Fruit fly (Drosophila melanogaster) whole organism, embryonic: ENCODE measurements around the gene CG3009.
A peak's percentile ranks its signal among the peaks of the same experiment; 100 is the strongest.

Experiments used
- ATbp ChIP-seq: fragments of 200-800 bp; sonication (Bioruptor generic); optimal IDR thresholded peaks from 2 replicates; lab custom pipeline; 2017; ENCODE audit warnings: missing biosample characterization, mild to moderate bottlenecking, missing genetic modification characterization, missing genetic modification reagents
- BEAF-32 ChIP-seq: fragments of 200-800 bp; sonication (Bioruptor generic); optimal IDR thresholded peaks from 3 replicates; lab custom pipeline; 2017; ENCODE audit warnings: missing biosample characterization, missing genetic modification characterization, mild to moderate bottlenecking, moderate library complexity, missing genetic modification reagents
- Blimp-1 ChIP-seq: fragments of 200-800 bp; sonication (Bioruptor generic); optimal IDR thresholded peaks from 3 replicates; lab custom pipeline; 2018; ENCODE audit warnings: missing biosample characterization, missing genetic modification characterization, mild to moderate bottlenecking, moderate library complexity, missing genetic modification reagents
- CG10366 ChIP-seq: fragments of 200-800 bp; sonication (Bioruptor generic); IDR thresholded peaks from 2 replicates; pipeline ENCODE4 v1.3.6; 2022; ENCODE audit warnings: missing biosample characterization, missing genetic modification characterization
- CG14050 ChIP-seq: fragments of 200-800 bp; sonication (Bioruptor generic); IDR thresholded peaks from 3 replicates; pipeline ENCODE4 v1.3.6; 2022; ENCODE audit warnings: missing biosample characterization, missing genetic modification characterization
- CG14710 ChIP-seq: fragments of 200-800 bp; sonication (Bioruptor generic); optimal IDR thresholded peaks from 3 replicates; lab custom pipeline; 2019; ENCODE audit warnings: missing biosample characterization, mild to moderate bottlenecking, missing genetic modification characterization, moderate library complexity
- CG14860 ChIP-seq: fragments of 200-800 bp; sonication (Bioruptor generic); IDR thresholded peaks from 3 replicates; pipeline ENCODE4 v1.3.6; 2022; ENCODE audit warnings: missing biosample characterization, missing genetic modification characterization; ENCODE audit not compliant: partially characterized antibody
- CG16813 ChIP-seq: fragments of 200-800 bp; sonication (Bioruptor generic); IDR thresholded peaks from 3 replicates; pipeline ENCODE4 v1.3.6; 2022; ENCODE audit warnings: missing biosample characterization, missing genetic modification characterization; ENCODE audit not compliant: partially characterized antibody
- CG17328 ChIP-seq: fragments of 200-800 bp; sonication (Bioruptor generic); IDR thresholded peaks from 2 replicates; pipeline ENCODE4 v1.3.6; 2022; ENCODE audit warnings: missing biosample characterization, missing genetic modification characterization
- CG2116 ChIP-seq: fragments of 200-800 bp; sonication (Bioruptor generic); optimal IDR thresholded peaks from 3 replicates; lab custom pipeline; 2018; ENCODE audit warnings: missing biosample characterization, mild to moderate bottlenecking, missing genetic modification characterization
- CG2129 ChIP-seq: fragments of 200-800 bp; sonication (Bioruptor generic); IDR thresholded peaks from 2 replicates; pipeline ENCODE4 v1.3.6; 2022; ENCODE audit warnings: missing biosample characterization, missing genetic modification characterization; ENCODE audit not compliant: partially characterized antibody
- CG2202 ChIP-seq: fragments of 200-800 bp; sonication (Bioruptor generic); optimal IDR thresholded peaks from 2 replicates; lab custom pipeline; 2018; ENCODE audit warnings: missing biosample characterization, mild to moderate bottlenecking, missing genetic modification characterization
- CG2712 ChIP-seq: fragments of 200-800 bp; optimal IDR thresholded peaks from 3 replicates; lab custom pipeline; 2019; ENCODE audit warnings: missing biosample characterization, mild to moderate bottlenecking, missing genetic modification characterization, moderate library complexity
- CG31224 ChIP-seq: fragments of 200-800 bp; sonication (Bioruptor generic); IDR thresholded peaks from 2 replicates; pipeline ENCODE4 v1.3.6; 2022; ENCODE audit warnings: missing biosample characterization, missing genetic modification characterization
- CG32772 ChIP-seq: fragments of 200-800 bp; sonication (Bioruptor generic); IDR thresholded peaks from 2 replicates; pipeline ENCODE4 v1.3.6; 2022; ENCODE audit warnings: missing biosample characterization, missing genetic modification characterization
- CG34376 ChIP-seq: fragments of 200-800 bp; sonication (Bioruptor generic); optimal IDR thresholded peaks from 2 replicates; lab custom pipeline; 2018; ENCODE audit warnings: missing biosample characterization, mild to moderate bottlenecking, missing genetic modification characterization
- CG3847 ChIP-seq: fragments of 200-800 bp; sonication (Bioruptor generic); IDR thresholded peaks from 2 replicates; pipeline ENCODE4 v1.3.6; 2022; ENCODE audit warnings: missing biosample characterization, missing genetic modification characterization
- CG6791 ChIP-seq: fragments of 200-800 bp; sonication (Bioruptor generic); IDR thresholded peaks from 3 replicates; pipeline ENCODE4 v1.3.6; 2022; ENCODE audit warnings: missing biosample characterization, missing genetic modification characterization; ENCODE audit not compliant: partially characterized antibody
- CG7556 ChIP-seq: fragments of 200-800 bp; sonication (Bioruptor generic); optimal IDR thresholded peaks from 2 replicates; lab custom pipeline; 2017; ENCODE audit warnings: missing biosample characterization, mild to moderate bottlenecking, missing genetic modification characterization
- CG7963 ChIP-seq: fragments of 200-800 bp; sonication (Bioruptor generic); IDR thresholded peaks from 3 replicates; pipeline ENCODE4 v1.3.6; 2022; ENCODE audit warnings: missing biosample characterization, missing genetic modification characterization; ENCODE audit not compliant: partially characterized antibody
- Doc3 ChIP-seq: fragments of 200-800 bp; sonication (Bioruptor generic); IDR thresholded peaks from 3 replicates; pipeline ENCODE4 v1.3.6; 2022; ENCODE audit warnings: missing biosample characterization, missing genetic modification characterization; ENCODE audit not compliant: partially characterized antibody
- Dref ChIP-seq: fragments of 200-800 bp; sonication (Bioruptor generic); IDR thresholded peaks from 2 replicates; pipeline ENCODE4 v1.3.6; 2022; ENCODE audit warnings: missing biosample characterization, missing genetic modification characterization
- E2f2 ChIP-seq: fragments of 200-800 bp; sonication (Bioruptor generic); IDR thresholded peaks from 2 replicates; pipeline ENCODE4 v1.3.6; 2022; ENCODE audit warnings: missing biosample characterization, missing genetic modification characterization
- Fer1 ChIP-seq: fragments of 200-800 bp; sonication (Bioruptor generic); optimal IDR thresholded peaks from 2 replicates; lab custom pipeline; 2017; ENCODE audit warnings: missing biosample characterization, mild to moderate bottlenecking, missing genetic modification characterization
- Gsc ChIP-seq: fragments of 200-800 bp; sonication (Bioruptor generic); IDR thresholded peaks from 2 replicates; pipeline ENCODE4 v1.3.6; 2022; ENCODE audit warnings: missing biosample characterization, missing genetic modification characterization
- H15 ChIP-seq: fragments of 200-800 bp; sonication (Bioruptor generic); IDR thresholded peaks from 3 replicates; pipeline ENCODE4 v1.3.6; 2022; ENCODE audit warnings: missing biosample characterization, missing genetic modification characterization
- HLH4C ChIP-seq: fragments of 200-800 bp; sonication (Bioruptor generic); IDR thresholded peaks from 3 replicates; pipeline ENCODE4 v1.3.6; 2022; ENCODE audit warnings: missing biosample characterization, missing genetic modification characterization; ENCODE audit not compliant: partially characterized antibody
- MESR4 ChIP-seq: fragments of 200-800 bp; sonication (Bioruptor generic); optimal IDR thresholded peaks from 2 replicates; lab custom pipeline; 2018; ENCODE audit warnings: missing biosample characterization, mild to moderate bottlenecking, missing genetic modification characterization, moderate library complexity
- Nf-YC ChIP-seq: fragments of 200-800 bp; optimal IDR thresholded peaks from 3 replicates; lab custom pipeline; 2019; ENCODE audit warnings: missing biosample characterization, mild to moderate bottlenecking, missing genetic modification characterization, moderate library complexity
- Opbp ChIP-seq: fragments of 200-800 bp; sonication (Bioruptor generic); IDR thresholded peaks from 3 replicates; pipeline ENCODE4 v1.3.6; 2022; ENCODE audit warnings: missing biosample characterization, missing genetic modification characterization; ENCODE audit not compliant: partially characterized antibody
- Ssrp ChIP-seq: fragments of 200-800 bp; sonication (Bioruptor generic); optimal IDR thresholded peaks from 2 replicates; lab custom pipeline; 2018; ENCODE audit warnings: missing biosample characterization, mild to moderate bottlenecking, missing genetic modification characterization, moderate library complexity
- Tbp ChIP-seq: fragments of >200 bp; optimal IDR thresholded peaks from 2 replicates; lab custom pipeline; 2018; ENCODE audit warnings: missing biosample characterization, missing genetic modification characterization
- YL-1 ChIP-seq: fragments of 200-800 bp; sonication (Bioruptor generic); optimal IDR thresholded peaks from 3 replicates; lab custom pipeline; 2017; ENCODE audit warnings: missing biosample characterization, mild to moderate bottlenecking, missing genetic modification characterization
- ato ChIP-seq: fragments of 200-800 bp; sonication (Bioruptor generic); IDR thresholded peaks from 2 replicates; pipeline ENCODE4 v1.3.6; 2022; ENCODE audit warnings: missing biosample characterization, missing genetic modification characterization; ENCODE audit not compliant: partially characterized antibody
- bbx ChIP-seq: fragments of 200-800 bp; sonication (Bioruptor generic); IDR thresholded peaks from 2 replicates; pipeline ENCODE4 v1.3.6; 2022; ENCODE audit warnings: missing biosample characterization, missing genetic modification characterization; ENCODE audit not compliant: partially characterized antibody
- caup ChIP-seq: fragments of 200-800 bp; sonication (Bioruptor generic); optimal IDR thresholded peaks from 3 replicates; lab custom pipeline; 2017; ENCODE audit warnings: missing biosample characterization, mild to moderate bottlenecking, missing genetic modification characterization, moderate library complexity; ENCODE audit not compliant: severe bottlenecking
- chinmo ChIP-seq: fragments of 200-800 bp; sonication (Bioruptor generic); IDR thresholded peaks from 4 replicates; pipeline ENCODE4 v1.3.6; 2022; ENCODE audit warnings: missing biosample characterization, missing genetic modification characterization; ENCODE audit not compliant: partially characterized antibody
- danr ChIP-seq: fragments of 200-800 bp; sonication (Bioruptor generic); IDR thresholded peaks from 2 replicates; pipeline ENCODE4 v1.3.6; 2022; ENCODE audit warnings: missing biosample characterization, missing genetic modification characterization
- hb ChIP-seq: fragments of 200-800 bp; sonication (Bioruptor generic); IDR thresholded peaks from 3 replicates; pipeline ENCODE4 v1.3.6; 2022; ENCODE audit warnings: missing biosample characterization, missing genetic modification characterization; ENCODE audit not compliant: partially characterized antibody
- inv ChIP-seq: fragments of 200-800 bp; sonication (Bioruptor generic); IDR thresholded peaks from 2 replicates; pipeline ENCODE4 v1.3.6; 2022; ENCODE audit warnings: missing biosample characterization, missing genetic modification characterization; ENCODE audit not compliant: partially characterized antibody
- knrl ChIP-seq: fragments of 200-800 bp; sonication (Bioruptor generic); IDR thresholded peaks from 3 replicates; pipeline ENCODE4 v1.3.6; 2022; ENCODE audit warnings: missing biosample characterization, missing genetic modification characterization; ENCODE audit not compliant: partially characterized antibody
- mirr ChIP-seq: fragments of 200-800 bp; sonication (Bioruptor generic); optimal IDR thresholded peaks from 3 replicates; lab custom pipeline; 2018; ENCODE audit warnings: missing biosample characterization, mild to moderate bottlenecking, missing genetic modification characterization
- mld ChIP-seq: fragments of 200-800 bp; sonication (Bioruptor generic); IDR thresholded peaks from 3 replicates; pipeline ENCODE4 v1.3.6; 2022; ENCODE audit warnings: missing biosample characterization, missing genetic modification characterization; ENCODE audit not compliant: partially characterized antibody
- nerfin-2 ChIP-seq: fragments of 200-800 bp; sonication (Bioruptor generic); IDR thresholded peaks from 2 replicates; pipeline ENCODE4 v1.3.6; 2022; ENCODE audit warnings: missing biosample characterization, missing genetic modification characterization; ENCODE audit not compliant: partially characterized antibody
- trh ChIP-seq: fragments of 200-800 bp; sonication (Bioruptor generic); optimal IDR thresholded peaks from 2 replicates; lab custom pipeline; 2016; ENCODE audit warnings: missing biosample characterization, missing genetic modification characterization
- tx ChIP-seq: fragments of 200-800 bp; sonication (Bioruptor generic); optimal IDR thresholded peaks from 2 replicates; lab custom pipeline; 2016; ENCODE audit warnings: missing biosample characterization, missing genetic modification characterization
- wek ChIP-seq: fragments of 200-800 bp; sonication (Bioruptor generic); optimal IDR thresholded peaks from 3 replicates; lab custom pipeline; 2018; ENCODE audit warnings: missing biosample characterization, mild to moderate bottlenecking, missing genetic modification characterization, moderate library complexity

CG3009 gene

DNA sequence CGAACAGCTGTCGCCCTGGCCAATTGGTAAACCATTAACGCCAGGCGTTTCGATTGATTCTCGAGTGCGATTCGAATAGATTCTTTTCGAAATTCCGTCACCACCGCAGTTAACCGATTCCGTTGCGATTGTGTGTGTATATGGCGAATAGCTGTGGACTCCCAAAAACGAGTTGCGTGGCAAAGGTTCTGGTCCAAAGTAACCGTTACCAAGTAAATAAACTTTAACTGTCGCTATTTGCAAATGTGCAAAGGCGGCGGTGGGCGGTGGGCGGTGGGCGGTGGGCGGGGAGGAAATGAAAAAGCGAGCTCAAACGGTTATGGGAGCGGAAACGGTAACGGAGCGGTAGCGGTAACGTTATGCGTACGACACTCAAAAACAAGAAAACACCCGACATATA, 22.6 kb downstream of the CG3009 start, which contains the start of gene CG3081:
CG3081 (minus strand) TSS at position 101 of the 400 bp plus-strand sequence.
- TF ChIP-seq CG17328 (GFP tag; lab: Robert Waterston, UW) (no peak), CG7556 (no peak), CG10366 (no peak), trh (no peak), ATbp (GFP tag; lab: Kevin White, UChicago) (no peak), H15 (GFP tag; lab: Robert Waterston, UW) (no peak), mirr (GFP tag; lab: Kevin White, UChicago) (no peak), knrl (GFP tag; lab: Robert Waterston, UW) (no peak), Ssrp (tag; lab: Kevin White, UChicago) (no peak), Gsc (GFP tag; lab: Robert Waterston, UW) (no peak), danr (GFP tag; lab: Robert Waterston, UW) (no peak), CG14860 (no peak), CG14050 (no peak), CG2202 (tag; lab: Kevin White, UChicago) (no peak), CG32772 (no peak)
- TF ChIP-seq, all 482 proteins: peak for 0

DNA sequence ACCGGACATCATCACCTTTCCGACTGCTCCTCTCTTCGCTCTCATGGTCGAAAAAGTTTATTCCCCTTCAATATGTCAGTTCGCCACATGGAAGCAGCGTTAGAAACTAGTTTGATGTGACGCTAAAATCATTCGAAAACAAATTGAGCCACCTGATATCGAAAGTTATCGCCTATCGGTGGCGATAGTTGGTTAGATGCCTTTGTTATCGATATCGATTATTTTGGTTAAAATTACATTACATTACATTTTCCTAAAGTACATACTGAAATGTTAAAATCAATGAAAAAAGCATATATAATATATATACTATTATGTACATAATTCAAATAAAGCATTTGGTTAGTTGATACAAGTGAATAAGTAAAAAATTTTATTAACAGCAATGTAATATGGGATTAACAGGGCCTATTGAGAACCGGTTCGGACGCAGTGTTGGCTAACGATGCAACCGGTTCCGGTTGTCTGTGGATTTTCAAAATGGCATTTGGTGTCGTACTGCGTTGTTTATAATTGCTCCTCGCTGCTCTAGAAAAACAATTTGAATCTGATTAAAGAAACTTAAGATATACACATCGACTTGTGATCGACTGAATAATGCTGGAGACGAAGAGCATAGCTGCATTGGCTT, 30.5 kb downstream of the CG3009 start, which contains the start of the genes Alms1a and pon:
Alms1a (minus strand) TSS at position 149 of the 631 bp plus-strand sequence.
pon (plus strand) TSS at position 463 of the 631 bp plus-strand sequence.
- no peak for TF ChIP-seq wek
- no peak for TF ChIP-seq MESR4 (GFP tag; lab: Kevin White, UChicago)
- peak; percentile 90 for TF ChIP-seq mld (GFP tag; lab: Robert Waterston, UW)
- TF ChIP-seq Doc3 (GFP tag; lab: Robert Waterston, UW) = peak; percentile 71; the same call in 2 of the 3 replicates
- TF ChIP-seq CG31224 (GFP tag; lab: Robert Waterston, UW) = no peak
- TF ChIP-seq CG16813 (GFP tag; lab: Robert Waterston, UW) = peak; percentile 82
- no peak for TF ChIP-seq CG3847
- peak; percentile 37 for TF ChIP-seq CG14710 (tag; lab: Kevin White, UChicago)
- TF ChIP-seq Opbp (GFP tag; lab: Robert Waterston, UW) = peak; percentile 83; the same call in 2 of the 3 replicates
- no peak for TF ChIP-seq Blimp-1 (GFP tag; lab: Kevin White, UChicago)
- no peak for TF ChIP-seq CG14050
- peak; percentile 100 for TF ChIP-seq HLH4C
- TF ChIP-seq Tbp = no peak
- peak; percentile 71 for TF ChIP-seq Dref (GFP tag; lab: Robert Waterston, UW)
- TF ChIP-seq Nf-YC (tag; lab: Kevin White, UChicago) = peak; percentile 33
- peak; percentile 94 for TF ChIP-seq CG6791 (GFP tag; lab: Robert Waterston, UW)
- peak; percentile 96 for TF ChIP-seq CG7963 (GFP tag; lab: Robert Waterston, UW)
- TF ChIP-seq CG2712 (tag; lab: Kevin White, UChicago) = peak; percentile 25
- TF ChIP-seq nerfin-2 = peak; percentile 97
- no peak for TF ChIP-seq caup
- peak; percentile 90 for TF ChIP-seq ato (GFP tag; lab: Robert Waterston, UW)
- TF ChIP-seq Fer1 (GFP tag; lab: Kevin White, UChicago) = no peak
- peak; percentile 94 for TF ChIP-seq bbx
- TF ChIP-seq CG2129 (GFP tag; lab: Robert Waterston, UW) = peak; percentile 38; the same call in 1 of the 2 replicates
- peak; percentile 60 for TF ChIP-seq inv (GFP tag; lab: Robert Waterston, UW)
- peak; percentile 94 for TF ChIP-seq hb (GFP tag; lab: Robert Waterston, UW)
- peak; percentile 53 for TF ChIP-seq BEAF-32 (GFP tag; lab: Kevin White, UChicago)
- no peak for TF ChIP-seq tx
- peak; percentile 76 for TF ChIP-seq E2f2
- TF ChIP-seq CG2116 (GFP tag; lab: Kevin White, UChicago) = peak; percentile 35
- TF ChIP-seq YL-1 (GFP tag; lab: Kevin White, UChicago) = peak; percentile 11
- no peak for TF ChIP-seq CG34376 (GFP tag; lab: Kevin White, UChicago)
- TF ChIP-seq chinmo (GFP tag; lab: Robert Waterston, UW) = peak; percentile 86; the same call in 2 of the 4 replicates
